Fruit fly (Drosophila melanogaster): ENCODE measurements around the gene CG43732.

Gene CG43732

dm6 chr3R:19014742-19015422, 64.9 kb downstream of the CG43732 start (continued):
- TF ChIP-seq dmrt11E (tag; optimal IDR thresholded peaks at IDR 0.05) = peak; percentile 46
- peak; percentile 66 for TF ChIP-seq CG12391 (tag; optimal IDR thresholded peaks at IDR 0.05)
- TF ChIP-seq Fer2 (tag; optimal IDR thresholded peaks at IDR 0.05) = no peak
- peak; percentile 64; the same call in 1 of the 2 replicates for TF ChIP-seq vvl (GFP tag; IDR thresholded peaks at IDR 0.05)
- TF ChIP-seq lola (GFP tag; optimal IDR thresholded peaks at IDR 0.05) = peak in 1 of 3 experiments; percentile 38
- TF ChIP-seq Poxn (GFP tag; IDR thresholded peaks at IDR 0.05) = no peak
- TF ChIP-seq CG34422 (GFP tag; IDR thresholded peaks at IDR 0.05) = 0 out of 3 replicates have a peak, but pooled peaks have one; percentile 11
- 0 out of 3 replicates have a peak, but pooled peaks have one; percentile 26 for TF ChIP-seq B-H1 (GFP tag; IDR thresholded peaks at IDR 0.05)
- peak; percentile 48 for TF ChIP-seq trem (tag; optimal IDR thresholded peaks at IDR 0.05)
- peak; percentile 38 for TF ChIP-seq cad (GFP tag; optimal IDR thresholded peaks at IDR 0.05)
- no peak for TF ChIP-seq CG34376 (GFP tag; optimal IDR thresholded peaks at IDR 0.05)
- no peak for TF ChIP-seq lbe (GFP tag; optimal IDR thresholded peaks at IDR 0.05)
- peak; percentile 39; the same call in 1 of the 2 replicates for TF ChIP-seq CG4360 (GFP tag; IDR thresholded peaks at IDR 0.05)
- TF ChIP-seq dmrt99B (tag; optimal IDR thresholded peaks at IDR 0.05) = peak; percentile 70
- peak; percentile 44 for TF ChIP-seq Six4 (GFP tag; optimal IDR thresholded peaks at IDR 0.05)
- 0 out of 2 replicates have a peak, but pooled peaks have one; percentile 20 for TF ChIP-seq CG14667 (GFP tag; IDR thresholded peaks at IDR 0.05)
- TF ChIP-seq TFAM (GFP tag; optimal IDR thresholded peaks at IDR 0.05) = no peak
- peak; percentile 39 for TF ChIP-seq Hr3 (GFP tag; optimal IDR thresholded peaks at IDR 0.05)
- 0 out of 3 replicates have a peak, but pooled peaks have one; percentile 30 for TF ChIP-seq z (GFP tag; IDR thresholded peaks at IDR 0.05)
- TF ChIP-seq CG17385 (GFP tag; optimal IDR thresholded peaks at IDR 0.05) = peak; percentile 18
- peak; percentile 53 for TF ChIP-seq CG12769 (tag; optimal IDR thresholded peaks at IDR 0.05)
- peak; percentile 48 for TF ChIP-seq tap (tag; optimal IDR thresholded peaks at IDR 0.05)
- TF ChIP-seq crp (GFP tag; optimal IDR thresholded peaks at IDR 0.05) = no peak
- no peak for TF ChIP-seq Hmx (GFP tag; optimal IDR thresholded peaks at IDR 0.05)
- TF ChIP-seq lmd (GFP tag; IDR thresholded peaks at IDR 0.05) = peak; percentile 56
- TF ChIP-seq nmo (GFP tag; optimal IDR thresholded peaks at IDR 0.05) = peak; percentile 69
- peak; percentile 2 for TF ChIP-seq sqz (GFP tag; optimal IDR thresholded peaks at IDR 0.05)
- TF ChIP-seq CoRest (tag; optimal IDR thresholded peaks at IDR 0.05) = peak; percentile 42
- TF ChIP-seq CG5180 (GFP tag; optimal IDR thresholded peaks at IDR 0.05) = peak; percentile 5
- TF ChIP-seq pan (optimal IDR thresholded peaks at IDR 0.05) = no peak
- TF ChIP-seq pan (GFP tag; optimal IDR thresholded peaks at IDR 0.05 in 1 of 2, IDR thresholded peaks at IDR 0.05 in 1 of 2) = peak in 1 of 2 experiments; percentile 71
- TF ChIP-seq CG6254 (GFP tag; optimal IDR thresholded peaks at IDR 0.05) = peak; percentile 59
- no peak for TF ChIP-seq BEAF-32 (GFP tag; optimal IDR thresholded peaks at IDR 0.05)
- peak; percentile 2 for TF ChIP-seq CG5245 (GFP tag; optimal IDR thresholded peaks at IDR 0.05)
- no peak for TF ChIP-seq prd (optimal IDR thresholded peaks at IDR 0.05)
- TF ChIP-seq prd (GFP tag; IDR thresholded peaks at IDR 0.05) = peak; percentile 56; the same call in 1 of the 3 replicates
- 0 out of 3 replicates have a peak, but pooled peaks have one; percentile 35 for TF ChIP-seq CG11695 (GFP tag; IDR thresholded peaks at IDR 0.05)
- TF ChIP-seq phol (tag; optimal IDR thresholded peaks at IDR 0.05) = peak; percentile 64
- no peak for TF ChIP-seq CG2202 (tag; optimal IDR thresholded peaks at IDR 0.05)
- TF ChIP-seq CG3407 (GFP tag; optimal IDR thresholded peaks at IDR 0.05) = peak; percentile 9
- TF ChIP-seq CG10209 (GFP tag; optimal IDR thresholded peaks at IDR 0.05) = peak; percentile 37
- TF ChIP-seq dati (GFP tag; IDR thresholded peaks at IDR 0.05) = 0 out of 2 replicates have a peak, but pooled peaks have one; percentile 35
- TF ChIP-seq CG9437 (GFP tag; optimal IDR thresholded peaks at IDR 0.05) = peak; percentile 20
- TF ChIP-seq zf30C (GFP tag; optimal IDR thresholded peaks at IDR 0.05) = no peak
- peak; percentile 64 for TF ChIP-seq CG8388 (GFP tag; optimal IDR thresholded peaks at IDR 0.05)
- peak in 1 of 2 experiments; percentile 42 for TF ChIP-seq Hr78 (GFP tag; optimal IDR thresholded peaks at IDR 0.05)
- no peak for TF ChIP-seq tup (GFP tag; optimal IDR thresholded peaks at IDR 0.05)
- TF ChIP-seq fd96Cb (tag; optimal IDR thresholded peaks at IDR 0.05) = peak; percentile 48
